Worm (Caenorhabditis elegans) whole organism, L3 larva: ENCODE results near the gene F52H2.15.

Experiments
- aly-2 ChIP-seq: fragments of 150-350 bp; optimal IDR thresholded peaks from 2 replicates; lab custom pipeline; 2014; ENCODE audit warnings: missing biosample characterization, missing genetic modification characterization
- fkh-10 ChIP-seq: sonication (generic microtip); optimal IDR thresholded peaks from 2 replicates; lab custom pipeline; 2017; ENCODE audit warnings: missing biosample characterization, missing genetic modification reagents, missing genetic modification characterization
- fos-1 ChIP-seq: fragments of 150-350 bp; optimal IDR thresholded peaks from 2 replicates; lab custom pipeline; 2014; ENCODE audit warnings: missing biosample characterization, missing genetic modification characterization
- lsy-12 ChIP-seq: sonication (generic microtip); optimal IDR thresholded peaks from 2 replicates; lab custom pipeline; 2016; ENCODE audit warnings: mild to moderate bottlenecking, missing genetic modification characterization, missing compliant biosample characterization
- mdl-1 ChIP-seq: fragments of 150-350 bp; optimal IDR thresholded peaks from 2 replicates; lab custom pipeline; 2014; ENCODE audit warnings: missing biosample characterization, missing genetic modification characterization
- nfya-1 ChIP-seq: sonication (generic microtip); optimal IDR thresholded peaks from 2 replicates; lab custom pipeline; 2017; ENCODE audit warnings: missing genetic modification characterization, mild to moderate bottlenecking, missing compliant biosample characterization, antibody characterized with exemption, moderate library complexity; ENCODE audit not compliant: insufficient read depth
- nhr-11 ChIP-seq: fragments of 150-350 bp; optimal IDR thresholded peaks from 2 replicates; lab custom pipeline; 2014; ENCODE audit warnings: missing biosample characterization, missing genetic modification characterization
- nhr-23 ChIP-seq: fragments of 150-350 bp; optimal IDR thresholded peaks from 2 replicates; lab custom pipeline; 2014; ENCODE audit warnings: missing biosample characterization, missing genetic modification reagents, missing genetic modification characterization
- nhr-76 ChIP-seq: fragments of 150-350 bp; sonication (generic microtip); optimal IDR thresholded peaks from 5 replicates; lab custom pipeline; 2014; ENCODE audit warnings: missing biosample characterization, missing genetic modification characterization
- pha-4 ChIP-seq: fragments of 150-350 bp; optimal IDR thresholded peaks from 2 replicates; lab custom pipeline; 2014; ENCODE audit warnings: missing biosample characterization, missing genetic modification reagents, missing genetic modification characterization
- pqm-1 ChIP-seq: fragments of 150-350 bp; optimal IDR thresholded peaks from 2 replicates; lab custom pipeline; 2017; ENCODE audit warnings: missing biosample characterization, missing genetic modification characterization, inconsistent platforms
- sea-2 ChIP-seq: fragments of 150-350 bp; sonication (generic microtip); optimal IDR thresholded peaks from 4 replicates; lab custom pipeline; 2014; ENCODE audit warnings: missing biosample characterization, missing genetic modification reagents, missing genetic modification characterization
- snpc-4 ChIP-seq: fragments of 150-350 bp; optimal IDR thresholded peaks from 2 replicates; lab custom pipeline; 2014; ENCODE audit warnings: missing biosample characterization, missing genetic modification characterization
- ztf-4 ChIP-seq: fragments of 150-350 bp; optimal IDR thresholded peaks from 2 replicates; lab custom pipeline; 2014; ENCODE audit warnings: missing biosample characterization, missing genetic modification characterization

DNA sequence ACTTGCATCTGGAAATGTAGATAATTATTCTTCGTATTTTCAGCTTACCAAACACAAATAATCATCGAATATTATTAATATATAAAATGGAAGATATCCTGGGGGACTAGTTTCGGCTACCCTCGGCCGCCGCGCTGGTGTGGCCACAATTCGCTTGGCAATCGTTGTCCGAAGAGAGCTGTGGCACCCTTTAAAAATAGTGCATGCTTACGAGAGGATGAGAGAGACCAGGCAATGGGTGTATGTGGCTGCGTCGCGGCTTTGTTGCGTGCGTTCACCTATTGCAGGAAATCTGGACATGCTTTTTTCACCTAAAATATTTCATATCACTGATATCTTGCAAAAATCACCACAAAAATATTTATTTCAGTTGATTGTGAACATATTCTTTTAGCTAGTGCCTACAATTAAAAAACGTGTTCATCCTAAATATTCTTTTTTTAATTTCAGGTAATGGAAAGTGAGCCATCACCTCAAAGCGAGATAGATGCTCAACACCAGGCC is 7.5 kb downstream of the F52H2.15 start, which contains the start of the genes ccd-5 and F52H2.1:
- TF ChIP-seq nhr-76 (tag; lab: Kevin White, UChicago) (no peak), sea-2 (GFP tag; lab: Kevin White, UChicago) (no peak), pha-4 (tag; lab: Kevin White, UChicago) (no peak), nhr-11 (no peak), aly-2 (tag; lab: Kevin White, UChicago) (no peak), snpc-4 (tag; lab: Kevin White, UChicago) (no peak), nhr-23 (tag; lab: Kevin White, UChicago) (no peak), fos-1 (tag; lab: Kevin White, UChicago) (no peak), nfya-1 (tag; lab: Kevin White, UChicago) (peak; percentile 58), ztf-4 (tag; lab: Kevin White, UChicago) (no peak), lsy-12 (tag; lab: Kevin White, UChicago) (no peak), pqm-1 (no peak), mdl-1 (tag; lab: Kevin White, UChicago) (no peak), fkh-10 (GFP tag; lab: Kevin White, UChicago) (no peak)
